Worm (Caenorhabditis elegans): ENCODE results near the gene R05G6.10.

DNA sequence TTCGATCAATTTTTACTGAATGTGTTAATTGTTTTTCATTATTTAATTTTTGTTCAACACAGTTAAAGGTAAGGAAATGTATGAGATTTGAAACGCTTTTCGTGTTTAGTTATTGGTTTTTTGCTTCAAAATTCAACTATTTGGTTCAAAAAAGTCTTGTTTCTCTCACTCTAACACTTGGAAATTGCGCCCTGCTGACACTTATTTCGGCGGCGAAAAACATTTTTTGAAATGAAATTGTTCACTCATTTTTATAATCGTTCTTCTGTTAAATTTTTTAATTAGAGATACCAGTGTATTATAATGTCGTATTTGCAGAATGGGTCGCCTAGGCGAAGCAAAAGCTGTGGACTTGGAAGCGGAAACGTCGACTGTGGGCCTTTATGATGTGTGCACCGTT, 64.2 kb downstream of the R05G6.10 start, which contains the start of gene rod-1:
- TF ChIP-seq blmp-1 (tag; optimal IDR thresholded peaks at IDR 0.05) (no peak), mab-5 (tag; optimal IDR thresholded peaks at IDR 0.05) (no peak), snpc-4 (tag; optimal IDR thresholded peaks at IDR 0.05) (no peak), nhr-28 (tag; optimal IDR thresholded peaks at IDR 0.05) (no peak), cnd-1 (tag; optimal IDR thresholded peaks at IDR 0.05) (no peak)
